Fruit fly (Drosophila melanogaster) whole organism, embryonic: ENCODE data around the gene CG7029.

Experiments
- Ada2b ChIP-seq: fragments of 200-800 bp; sonication (Bioruptor generic); IDR thresholded peaks from 2 replicates; pipeline ENCODE4 v1.3.6; 2022; ENCODE audit warnings: missing biosample characterization, missing genetic modification characterization
- CG10366 ChIP-seq: fragments of 200-800 bp; sonication (Bioruptor generic); IDR thresholded peaks from 2 replicates; pipeline ENCODE4 v1.3.6; 2022; ENCODE audit warnings: missing biosample characterization, missing genetic modification characterization
- CG10431 ChIP-seq: fragments of 200-800 bp; sonication (Bioruptor generic); optimal IDR thresholded peaks from 3 replicates; lab custom pipeline; 2018; ENCODE audit warnings: missing biosample characterization, mild to moderate bottlenecking, missing genetic modification characterization
- CG11504 ChIP-seq: fragments of 200-800 bp; sonication (Bioruptor generic); optimal IDR thresholded peaks from 3 replicates; lab custom pipeline; 2019; ENCODE audit warnings: missing biosample characterization, mild to moderate bottlenecking, missing genetic modification characterization, moderate library complexity
- CG13424 ChIP-seq: fragments of 200-800 bp; sonication (Bioruptor generic); optimal IDR thresholded peaks from 2 replicates; lab custom pipeline; 2019; ENCODE audit warnings: missing biosample characterization, mild to moderate bottlenecking, missing genetic modification characterization, moderate library complexity
- CG13894 ChIP-seq: fragments of 200-800 bp; sonication (Bioruptor generic); optimal IDR thresholded peaks from 3 replicates; lab custom pipeline; 2018; ENCODE audit warnings: missing biosample characterization, mild to moderate bottlenecking, missing genetic modification characterization, moderate library complexity
- CG14860 ChIP-seq: fragments of 200-800 bp; sonication (Bioruptor generic); IDR thresholded peaks from 3 replicates; pipeline ENCODE4 v1.3.6; 2022; ENCODE audit warnings: missing biosample characterization, missing genetic modification characterization; ENCODE audit not compliant: partially characterized antibody
- CG1603 ChIP-seq: fragments of 200-800 bp; sonication (Bioruptor generic); optimal IDR thresholded peaks from 2 replicates; lab custom pipeline; 2019; ENCODE audit warnings: missing biosample characterization, mild to moderate bottlenecking, missing genetic modification characterization, moderate library complexity
- CG16815 ChIP-seq: fragments of 200-800 bp; sonication (Bioruptor generic); optimal IDR thresholded peaks from 3 replicates; lab custom pipeline; 2017; ENCODE audit warnings: missing biosample characterization, mild to moderate bottlenecking, missing genetic modification characterization
- CG16863 ChIP-seq: fragments of 200-800 bp; sonication (Bioruptor generic); optimal IDR thresholded peaks from 3 replicates; lab custom pipeline; 2016; ENCODE audit warnings: missing biosample characterization, missing genetic modification characterization
- CG18262 ChIP-seq: fragments of 200-800 bp; optimal IDR thresholded peaks from 3 replicates; lab custom pipeline; 2019; ENCODE audit warnings: missing biosample characterization, mild to moderate bottlenecking, missing genetic modification characterization, moderate library complexity
- CG2129 ChIP-seq: fragments of 200-800 bp; sonication (Bioruptor generic); IDR thresholded peaks from 2 replicates; pipeline ENCODE4 v1.3.6; 2022; ENCODE audit warnings: missing biosample characterization, missing genetic modification characterization; ENCODE audit not compliant: partially characterized antibody
- CG2199 ChIP-seq: fragments of 200-800 bp; sonication (Bioruptor generic); IDR thresholded peaks from 3 replicates; pipeline ENCODE4 v1.3.6; 2022; ENCODE audit warnings: missing biosample characterization, missing genetic modification characterization
- CG3726 ChIP-seq: fragments of 200-800 bp; sonication (Bioruptor generic); IDR thresholded peaks from 3 replicates; pipeline ENCODE4, ENCODE4 v1.3.6; 2022; ENCODE audit warnings: missing biosample characterization, missing genetic modification characterization
- CG4707 ChIP-seq: fragments of 200-800 bp; sonication (Bioruptor generic); optimal IDR thresholded peaks from 2 replicates; lab custom pipeline; 2018; ENCODE audit warnings: missing biosample characterization, mild to moderate bottlenecking, missing genetic modification characterization, moderate library complexity
- CG6683 ChIP-seq: fragments of 200-800 bp; sonication (Bioruptor generic); optimal IDR thresholded peaks from 2 replicates; lab custom pipeline; 2017; ENCODE audit warnings: missing biosample characterization, mild to moderate bottlenecking, missing genetic modification characterization, missing genetic modification reagents
- CG8089 ChIP-seq: fragments of 200-800 bp; sonication (Bioruptor generic); optimal IDR thresholded peaks from 3 replicates; lab custom pipeline; 2016; ENCODE audit warnings: missing biosample characterization, missing genetic modification characterization
- CG9817 ChIP-seq: fragments of 200-800 bp; sonication (Bioruptor generic); optimal IDR thresholded peaks from 2 replicates; lab custom pipeline; 2018; ENCODE audit warnings: missing biosample characterization, mild to moderate bottlenecking, missing genetic modification characterization, moderate library complexity
- CHES-1-like ChIP-seq: fragments of 200-800 bp; sonication (Bioruptor generic); optimal IDR thresholded peaks from 2 replicates; lab custom pipeline; 2016; ENCODE audit warnings: missing biosample characterization, missing genetic modification characterization
- CTCF ChIP-seq: fragments of 200-800 bp; sonication (Bioruptor generic); optimal IDR thresholded peaks from 2 replicates; lab custom pipeline; 2017; ENCODE audit warnings: missing biosample characterization, mild to moderate bottlenecking, missing genetic modification characterization, moderate library complexity
- CoRest ChIP-seq: fragments of 200-800 bp; sonication (Bioruptor generic); optimal IDR thresholded peaks from 3 replicates; lab custom pipeline; 2018; ENCODE audit warnings: missing biosample characterization, mild to moderate bottlenecking, missing genetic modification characterization, moderate library complexity
- CrebB ChIP-seq: fragments of 200-800 bp; sonication (Bioruptor generic); optimal IDR thresholded peaks from 3 replicates; lab custom pipeline; 2018; ENCODE audit warnings: missing biosample characterization, mild to moderate bottlenecking, missing genetic modification characterization
- D19A ChIP-seq: fragments of 200-800 bp; optimal IDR thresholded peaks from 3 replicates; lab custom pipeline; 2019; ENCODE audit warnings: missing biosample characterization, mild to moderate bottlenecking, missing genetic modification characterization, moderate library complexity
- Dad ChIP-seq: fragments of 200-800 bp; sonication (Bioruptor generic); optimal IDR thresholded peaks from 3 replicates; lab custom pipeline; 2016; ENCODE audit warnings: missing biosample characterization, missing genetic modification characterization
- Dip2 ChIP-seq: fragments of 200-800 bp; sonication (Bioruptor generic); IDR thresholded peaks from 2 replicates; pipeline ENCODE4 v1.3.6; 2022; ENCODE audit warnings: missing biosample characterization, missing genetic modification characterization
- E2f2 ChIP-seq: fragments of 200-800 bp; sonication (Bioruptor generic); IDR thresholded peaks from 2 replicates; pipeline ENCODE4 v1.3.6; 2022; ENCODE audit warnings: missing biosample characterization, missing genetic modification characterization
- Gug ChIP-seq: fragments of 200-800 bp; sonication (Bioruptor generic); IDR thresholded peaks from 4 replicates; pipeline ENCODE4 v1.3.6; 2022; ENCODE audit warnings: missing biosample characterization, missing genetic modification characterization
- H2.0 ChIP-seq: fragments of 200-800 bp; sonication (Bioruptor generic); IDR thresholded peaks from 2 replicates; pipeline ENCODE4 v1.3.6; 2022; ENCODE audit warnings: missing biosample characterization, missing genetic modification characterization
- Med ChIP-seq: fragments of 200-800 bp; sonication (Bioruptor generic); peaks from one replicate; lab custom pipeline; 2016; ENCODE audit warnings: missing biosample characterization, missing genetic modification characterization, mild to moderate bottlenecking, inconsistent platforms, moderate library complexity
- Oaz ChIP-seq: fragments of 200-800 bp; sonication (Bioruptor generic); IDR thresholded peaks from 2 replicates; pipeline ENCODE4 v1.3.6; 2022; ENCODE audit warnings: missing biosample characterization, missing genetic modification characterization
- Oli ChIP-seq: fragments of 200-800 bp; sonication (Bioruptor generic); optimal IDR thresholded peaks from 2 replicates; lab custom pipeline; 2018; ENCODE audit warnings: missing biosample characterization, mild to moderate bottlenecking, missing genetic modification characterization, moderate library complexity
- Ravus ChIP-seq: fragments of 200-800 bp; sonication (Bioruptor generic); IDR thresholded peaks from 2 replicates; pipeline ENCODE4 v1.3.6; 2022; ENCODE audit warnings: missing biosample characterization, missing genetic modification characterization
- btn ChIP-seq: fragments of 200-800 bp; sonication (Bioruptor generic); optimal IDR thresholded peaks from 2 replicates; lab custom pipeline; 2016; ENCODE audit warnings: missing biosample characterization, missing genetic modification characterization
- crp ChIP-seq, 2 experiments: fragments of 200-800 bp; sonication (Bioruptor generic); optimal IDR thresholded peaks; 2 replicates in 1 of 2; 3 replicates in 1 of 2; lab custom pipeline; 2017; ENCODE audit warnings: missing biosample characterization in 2 of 2, missing genetic modification characterization in 2 of 2, mild to moderate bottlenecking in 1 of 2, moderate library complexity in 1 of 2
- fru ChIP-seq: fragments of >200 bp; optimal IDR thresholded peaks from 2 replicates; lab custom pipeline; 2017
- grn ChIP-seq: fragments of 200-800 bp; sonication (Bioruptor generic); optimal IDR thresholded peaks from 3 replicates; lab custom pipeline; 2017; ENCODE audit warnings: missing biosample characterization, missing genetic modification characterization
- jing ChIP-seq: fragments of 200-800 bp; sonication (Bioruptor generic); optimal IDR thresholded peaks from 2 replicates; lab custom pipeline; 2018; ENCODE audit warnings: missing biosample characterization, mild to moderate bottlenecking, missing genetic modification characterization
- lola ChIP-seq, 3 experiments: fragments of >200 bp in 2 of 3; fragments of 200-800 bp in 1 of 3; sonication (Bioruptor generic) in 1 of 3; optimal IDR thresholded peaks; 2 replicates each; lab custom pipeline; 2017 to 2019; ENCODE audit warnings: missing biosample characterization in 3 of 3, missing genetic modification characterization in 3 of 3, mild to moderate bottlenecking in 1 of 3, moderate library complexity in 1 of 3
- lov ChIP-seq, 2 experiments: fragments of 200-800 bp in 1 of 2; fragments of >200 bp in 1 of 2; sonication (Bioruptor generic) in 1 of 2; IDR thresholded peaks in 1 of 2; optimal IDR thresholded peaks in 1 of 2; 2 replicates in 1 of 2; 3 replicates in 1 of 2; pipeline versions ENCODE4 v1.3.6 to Lab custom; 2017 to 2022; ENCODE audit warnings: missing biosample characterization in 1 of 2, missing genetic modification characterization in 1 of 2
- phol ChIP-seq: fragments of 200-800 bp; sonication (Bioruptor generic); optimal IDR thresholded peaks from 3 replicates; lab custom pipeline; 2018; ENCODE audit warnings: missing biosample characterization, mild to moderate bottlenecking, missing genetic modification characterization, moderate library complexity
- so ChIP-seq: fragments of 200-800 bp; sonication (Bioruptor generic); IDR thresholded peaks from 3 replicates; pipeline ENCODE4 v1.3.6; 2022; ENCODE audit warnings: missing biosample characterization, missing genetic modification characterization
- ssp ChIP-seq: fragments of 200-800 bp; sonication (Bioruptor generic); IDR thresholded peaks from 2 replicates; pipeline ENCODE4 v1.3.6; 2022; ENCODE audit warnings: missing biosample characterization, missing genetic modification characterization
- stc ChIP-seq: fragments of 200-800 bp; sonication (Bioruptor generic); IDR thresholded peaks from 2 replicates; pipeline ENCODE4 v1.3.6; 2022; ENCODE audit warnings: missing biosample characterization, missing genetic modification characterization
- ttk ChIP-seq: fragments of 200-800 bp; sonication (Bioruptor generic); IDR thresholded peaks from 2 replicates; pipeline ENCODE4 v2.1.2; 2022; ENCODE audit warnings: missing biosample characterization, missing genetic modification characterization
- wek ChIP-seq: fragments of 200-800 bp; sonication (Bioruptor generic); optimal IDR thresholded peaks from 3 replicates; lab custom pipeline; 2018; ENCODE audit warnings: missing biosample characterization, mild to moderate bottlenecking, missing genetic modification characterization, moderate library complexity
- z ChIP-seq: fragments of 200-800 bp; sonication (Bioruptor generic); IDR thresholded peaks from 3 replicates; pipeline ENCODE4 v1.3.6; 2022; ENCODE audit warnings: missing biosample characterization, missing genetic modification characterization
- zfh2 ChIP-seq: fragments of 200-800 bp; sonication (Bioruptor generic); optimal IDR thresholded peaks from 2 replicates; lab custom pipeline; 2016; ENCODE audit warnings: missing biosample characterization, missing genetic modification characterization

The CG7029 gene

DNA sequence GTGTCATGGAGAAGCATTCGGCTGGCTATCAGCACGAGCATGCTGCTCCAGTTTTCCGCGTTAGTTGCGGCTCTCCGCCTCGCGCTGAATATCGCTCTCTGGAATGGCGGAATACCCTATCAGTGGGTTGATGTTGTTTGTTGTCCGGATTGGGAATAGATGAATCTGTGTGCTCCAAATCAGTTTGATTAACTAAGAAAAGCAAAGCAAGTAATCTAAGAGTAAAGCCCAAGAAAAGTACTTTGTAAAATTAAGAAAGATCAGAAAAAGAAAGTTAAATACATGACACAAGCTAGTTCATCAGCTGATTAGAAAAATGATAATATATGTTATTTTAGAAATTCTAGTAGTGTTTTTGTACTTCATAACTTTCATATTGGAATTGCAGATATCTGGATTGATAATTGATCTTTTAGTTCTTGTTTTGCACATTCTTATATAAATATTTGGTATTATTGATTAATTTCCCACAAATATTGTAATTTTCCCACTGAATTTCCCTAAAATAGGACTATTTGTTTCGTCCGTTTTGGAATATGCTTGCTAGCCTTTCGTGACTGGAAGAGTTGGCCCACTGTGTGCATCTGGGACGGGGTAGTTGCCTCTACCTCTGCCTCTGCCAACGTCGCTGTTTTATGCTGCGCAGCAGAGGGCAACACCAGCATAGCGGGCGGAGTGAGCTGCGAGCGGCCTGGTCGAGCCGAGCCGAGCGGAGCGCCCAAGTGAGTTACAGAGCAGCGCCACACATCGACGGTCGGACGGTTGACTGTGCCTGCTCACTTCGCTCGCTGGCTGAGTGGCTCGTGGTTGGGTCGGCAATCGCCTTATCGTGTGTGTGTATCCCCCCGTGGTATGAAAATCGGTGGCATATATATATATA, 3.4 kb downstream of the CG7029 start (continued):
- TF ChIP-seq Ada2b (GFP tag; lab: Robert Waterston, UW), result peak; percentile 57
- TF ChIP-seq btn (GFP tag; lab: Kevin White, UChicago), result no peak
- TF ChIP-seq grn (GFP tag; lab: Kevin White, UChicago), result no peak
- no peak for TF ChIP-seq CG14860 (GFP tag; lab: Robert Waterston, UW)
- peak; percentile 58 for TF ChIP-seq zfh2 (GFP tag; lab: Kevin White, UChicago)
- peak; percentile 58 for TF ChIP-seq CHES-1-like (GFP tag; lab: Kevin White, UChicago)
- TF ChIP-seq CG16863 (GFP tag; lab: Kevin White, UChicago), result peak; percentile 37
- TF ChIP-seq CG16815 (GFP tag; lab: Kevin White, UChicago), result peak; percentile 26
- no peak for TF ChIP-seq wek (GFP tag; lab: Kevin White, UChicago)
- TF ChIP-seq, all 482 proteins: peak for 291

DNA sequence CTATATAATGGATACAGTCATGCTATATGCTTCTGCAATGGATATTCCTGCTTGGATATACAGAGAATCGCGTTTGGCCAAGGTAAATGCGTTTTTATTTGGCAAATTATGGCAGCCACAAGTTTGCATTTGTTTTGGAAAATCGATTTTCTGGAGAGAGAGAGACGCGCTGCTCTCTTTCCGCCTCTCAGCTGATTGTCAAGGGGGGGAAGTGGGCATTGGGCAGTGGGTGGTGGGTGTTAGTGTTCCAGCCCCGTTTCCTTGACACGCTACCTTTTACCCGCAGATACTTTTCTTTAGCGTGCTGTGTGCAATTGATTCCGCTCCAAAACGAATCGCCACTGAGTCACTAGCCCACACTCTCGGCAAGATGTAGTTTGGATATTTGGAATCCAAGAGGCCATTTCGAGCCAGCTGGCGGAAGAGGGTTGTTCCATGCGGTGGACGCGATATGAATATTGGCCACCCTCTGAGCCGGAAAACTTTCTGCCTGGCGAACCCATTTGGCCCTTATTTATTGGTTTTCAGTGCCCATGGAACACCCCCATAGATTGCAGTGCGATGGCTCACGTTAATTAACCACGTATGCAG, 4.6 kb downstream of the CG7029 start:
- TF ChIP-seq CG10431 (GFP tag; lab: Kevin White, UChicago) (no peak), CG10366 (GFP tag; lab: Robert Waterston, UW) (no peak), CG4707 (GFP tag; lab: Kevin White, UChicago) (no peak), CG2199 (GFP tag; lab: Robert Waterston, UW) (0 out of 3 replicates have a peak, but pooled peaks have one; percentile 55), CrebB (tag; lab: Kevin White, UChicago) (no peak), CG3726 (GFP tag; lab: Robert Waterston, UW) (no peak), CG11504 (tag; lab: Kevin White, UChicago) (no peak), CG18262 (tag; lab: Kevin White, UChicago) (no peak), Gug (GFP tag; lab: Robert Waterston, UW) (no peak), CG6683 (no peak), CoRest (tag; lab: Kevin White, UChicago) (no peak), Ravus (GFP tag; lab: Robert Waterston, UW) (no peak), Dad (no peak), jing (no peak), so (no peak), Oaz (GFP tag; lab: Robert Waterston, UW) (no peak), CG13894 (no peak), CG8089 (GFP tag; lab: Kevin White, UChicago) (no peak), lov (optimal IDR thresholded peaks at IDR 0.05; lab: Kevin White, UChicago) (no peak), lov (GFP tag; IDR thresholded peaks at IDR 0.05; lab: Robert Waterston, UW) (no peak), lola (GFP tag; optimal IDR thresholded peaks at IDR 0.05; lab: Kevin White, UChicago) (no peak), ttk (GFP tag; lab: Robert Waterston, UW) (peak; percentile 33; the same call in 1 of the 2 replicates), Dip2 (GFP tag; lab: Robert Waterston, UW) (no peak), stc (GFP tag; lab: Robert Waterston, UW) (no peak), H2.0 (no peak), D19A (tag; lab: Kevin White, UChicago) (no peak), z (GFP tag; lab: Robert Waterston, UW) (peak; percentile 23; the same call in 1 of the 3 replicates), Oli (tag; lab: Kevin White, UChicago) (no peak), CG2129 (no peak), CG9817 (tag; lab: Kevin White, UChicago) (no peak), ssp (GFP tag; lab: Robert Waterston, UW) (no peak), CG13424 (tag; lab: Kevin White, UChicago) (no peak), CG1603 (tag; lab: Kevin White, UChicago) (no peak), crp (GFP tag; optimal IDR thresholded peaks at IDR 0.05; lab: Kevin White, UChicago) (peak in 1 of 2 experiments; percentile 15), CTCF (GFP tag; lab: Kevin White, UChicago) (no peak), phol (tag; lab: Kevin White, UChicago) (no peak), Med (GFP tag; lab: Kevin White, UChicago) (peak; percentile 68), fru (lab: Kevin White, UChicago) (no peak), E2f2 (GFP tag; lab: Robert Waterston, UW) (no peak)
